Worm (Caenorhabditis elegans) whole organism, L4 larva: Measurements from ENCODE around the gene F28F9.2.

Experiments
- ZK337.2 ChIP-seq: fragments of 200-800 bp; sonication (Bioruptor generic); IDR thresholded peaks from 2 replicates; pipeline ENCODE4 v1.3.6; 2022; ENCODE audit warnings: missing genetic modification reagents, missing genetic modification characterization, missing compliant biosample characterization
- ama-1 ChIP-seq: fragments of 150-350 bp; optimal IDR thresholded peaks from 2 replicates; lab custom pipeline; 2014; ENCODE audit warnings: inconsistent platforms, mixed read lengths
- dmd-6 ChIP-seq: fragments of 200-800 bp; sonication (Bioruptor generic); IDR thresholded peaks from 2 replicates; pipeline ENCODE4 v1.3.6; 2022; ENCODE audit warnings: missing genetic modification reagents, missing genetic modification characterization, missing compliant biosample characterization
- nhr-11 ChIP-seq: fragments of 150-350 bp; optimal IDR thresholded peaks from 2 replicates; lab custom pipeline; 2014; ENCODE audit warnings: missing biosample characterization, missing genetic modification characterization
- nhr-25 ChIP-seq: sonication (generic microtip); optimal IDR thresholded peaks from 2 replicates; lab custom pipeline; 2017; ENCODE audit warnings: missing genetic modification characterization, mild to moderate bottlenecking, missing compliant biosample characterization, antibody characterized with exemption, moderate library complexity, borderline replicate concordance; ENCODE audit not compliant: insufficient read depth
- snpc-4 ChIP-seq: fragments of 150-350 bp; optimal IDR thresholded peaks from 2 replicates; lab custom pipeline; 2014; ENCODE audit warnings: missing biosample characterization, missing genetic modification characterization
- unc-130 ChIP-seq: sonication (generic microtip); optimal IDR thresholded peaks from 2 replicates; lab custom pipeline; 2016; ENCODE audit warnings: missing genetic modification reagents, missing genetic modification characterization, missing compliant biosample characterization
- zag-1 ChIP-seq: fragments of 150-350 bp; optimal IDR thresholded peaks from 2 replicates; lab custom pipeline; 2014; ENCODE audit warnings: missing biosample characterization, missing genetic modification characterization
- zip-11 ChIP-seq: fragments of 200-800 bp; sonication (Bioruptor generic); IDR thresholded peaks from 2 replicates; pipeline ENCODE4 v1.3.6; 2022; ENCODE audit warnings: missing genetic modification characterization, missing compliant biosample characterization

ce11 chrIV:3869875-3870274 lies 30.4 kb downstream of the F28F9.2 start:
- TF ChIP-seq ama-1 (lab: Kevin White, UChicago), result no peak
- no peak for TF ChIP-seq zag-1
- no peak for TF ChIP-seq ZK337.2 (GFP tag; lab: Robert Waterston, UW)
- TF ChIP-seq dmd-6 (GFP tag; lab: Robert Waterston, UW), result no peak
- TF ChIP-seq zip-11 (GFP tag; lab: Robert Waterston, UW), result no peak
- no peak for TF ChIP-seq nhr-25 (tag; lab: Kevin White, UChicago)
- TF ChIP-seq unc-130 (GFP tag; lab: Kevin White, UChicago), result no peak
- TF ChIP-seq nhr-11 (tag; lab: Kevin White, UChicago), result no peak
- no peak for TF ChIP-seq snpc-4 (tag; lab: Kevin White, UChicago)
